Fruit fly (Drosophila melanogaster) whole organism, pupa: ENCODE data around the gene CG13994.

Source experiments
- CG10348 ChIP-seq: fragments of 200-800 bp; sonication (Bioruptor generic); IDR thresholded peaks from 2 replicates; pipeline ENCODE4 v1.3.6; 2022; ENCODE audit warnings: missing biosample characterization, missing genetic modification characterization
- CG8301 ChIP-seq: fragments of 200-800 bp; sonication (Bioruptor generic); optimal IDR thresholded peaks from 2 replicates; lab custom pipeline; 2018; ENCODE audit warnings: missing biosample characterization, mild to moderate bottlenecking, missing genetic modification characterization
- EcR ChIP-seq: fragments of 200-800 bp; sonication (Bioruptor generic); optimal IDR thresholded peaks from 3 replicates; lab custom pipeline; 2019; ENCODE audit warnings: missing biosample characterization, missing genetic modification characterization, mild to moderate bottlenecking, moderate library complexity, missing genetic modification reagents
- Ets98B ChIP-seq: fragments of 200-800 bp; sonication (Bioruptor generic); IDR thresholded peaks from 2 replicates; pipeline ENCODE4 v1.3.6; 2022; ENCODE audit warnings: missing biosample characterization, missing genetic modification characterization
- Snoo ChIP-seq: fragments of 200-800 bp; sonication (Bioruptor generic); optimal IDR thresholded peaks from 3 replicates; lab custom pipeline; 2017; ENCODE audit warnings: missing biosample characterization, mild to moderate bottlenecking, missing genetic modification characterization, inconsistent platforms
- rn ChIP-seq: fragments of 200-800 bp; sonication (Bioruptor generic); IDR thresholded peaks from 2 replicates; pipeline ENCODE4 v1.3.6; 2022; ENCODE audit warnings: missing biosample characterization, missing genetic modification characterization

- TF ChIP-seq Snoo: no peak
- TF ChIP-seq Ets98B (GFP tag; lab: Robert Waterston, UW): no peak
- no peak for TF ChIP-seq CG10348 (GFP tag; lab: Robert Waterston, UW)
- TF ChIP-seq CG8301 (tag; lab: Kevin White, UChicago): no peak
- no peak for TF ChIP-seq EcR (GFP tag; lab: Kevin White, UChicago)
- no peak for TF ChIP-seq rn (GFP tag; lab: Robert Waterston, UW)
Observed at dm6 chr2L:6060210-6060609, 2.6 kb upstream of the CG13994 start, which contains the start of gene CG34180.
